Fruit fly (Drosophila melanogaster): ENCODE measurements around the gene S6KL.

dm6 chrX:18805036-18805435, 16.8 kb downstream of the S6KL start:
- TF ChIP-seq Sp1 (GFP tag; optimal IDR thresholded peaks at IDR 0.05) (no peak), brk (GFP tag; optimal IDR thresholded peaks at IDR 0.05) (no peak)
